Fruit fly (Drosophila melanogaster) whole organism, pupa: ENCODE data around the gene CG34299.
A peak's percentile ranks its signal among the peaks of the same experiment; 100 is the strongest.

Experiments
- CG10348 ChIP-seq: fragments of 200-800 bp; sonication (Bioruptor generic); IDR thresholded peaks from 2 replicates; pipeline ENCODE4 v1.3.6; 2022; ENCODE audit warnings: missing biosample characterization, missing genetic modification characterization
- CG12605 ChIP-seq: fragments of 200-800 bp; sonication (Bioruptor generic); IDR thresholded peaks from 2 replicates; pipeline ENCODE4 v1.3.6; 2022; ENCODE audit warnings: missing biosample characterization, missing genetic modification characterization
- CG13204 ChIP-seq: fragments of 200-800 bp; sonication (Bioruptor generic); optimal IDR thresholded peaks from 2 replicates; lab custom pipeline; 2018; ENCODE audit warnings: missing biosample characterization, mild to moderate bottlenecking, missing genetic modification characterization, moderate library complexity
- CG14655 ChIP-seq: fragments of 200-800 bp; sonication (Bioruptor generic); optimal IDR thresholded peaks from 3 replicates; lab custom pipeline; 2017; ENCODE audit warnings: mild to moderate bottlenecking, missing biosample characterization, missing genetic modification reagents, missing genetic modification characterization
- CG15710 ChIP-seq: fragments of 200-800 bp; sonication (Bioruptor generic); optimal IDR thresholded peaks from 2 replicates; lab custom pipeline; 2018; ENCODE audit warnings: missing biosample characterization, mild to moderate bottlenecking, missing genetic modification characterization, moderate library complexity
- CG17806 ChIP-seq: fragments of 200-800 bp; sonication (Bioruptor generic); optimal IDR thresholded peaks from 2 replicates; lab custom pipeline; 2018; ENCODE audit warnings: missing biosample characterization, mild to moderate bottlenecking, missing genetic modification characterization, moderate library complexity
- CG32121 ChIP-seq: fragments of 200-800 bp; sonication (Bioruptor generic); IDR thresholded peaks from 2 replicates; pipeline ENCODE4 v1.3.6; 2022; ENCODE audit warnings: missing biosample characterization, missing genetic modification characterization
- CG34367 ChIP-seq: fragments of 200-800 bp; sonication (Bioruptor generic); optimal IDR thresholded peaks from 2 replicates; lab custom pipeline; 2018; ENCODE audit warnings: missing biosample characterization, mild to moderate bottlenecking, missing genetic modification characterization
- CG4496 ChIP-seq: fragments of 200-800 bp; sonication (Bioruptor generic); IDR thresholded peaks from 3 replicates; pipeline ENCODE4 v1.3.6; 2022; ENCODE audit warnings: missing biosample characterization, missing genetic modification characterization
- CG8159 ChIP-seq: fragments of 200-800 bp; sonication (Bioruptor generic); optimal IDR thresholded peaks from 3 replicates; lab custom pipeline; 2018; ENCODE audit warnings: missing biosample characterization, mild to moderate bottlenecking, missing genetic modification characterization, moderate library complexity
- CG8301 ChIP-seq: fragments of 200-800 bp; sonication (Bioruptor generic); optimal IDR thresholded peaks from 2 replicates; lab custom pipeline; 2018; ENCODE audit warnings: missing biosample characterization, mild to moderate bottlenecking, missing genetic modification characterization
- CG9948 ChIP-seq: fragments of 200-800 bp; sonication (Bioruptor generic); optimal IDR thresholded peaks from 2 replicates; lab custom pipeline; 2018; ENCODE audit warnings: missing biosample characterization, mild to moderate bottlenecking, missing genetic modification characterization, moderate library complexity
- D1 ChIP-seq: fragments of 200-800 bp; sonication (Bioruptor generic); optimal IDR thresholded peaks from 2 replicates; lab custom pipeline; 2018; ENCODE audit warnings: missing biosample characterization, mild to moderate bottlenecking, missing genetic modification characterization, moderate library complexity
- EcR ChIP-seq: fragments of 200-800 bp; sonication (Bioruptor generic); optimal IDR thresholded peaks from 3 replicates; lab custom pipeline; 2019; ENCODE audit warnings: missing biosample characterization, missing genetic modification characterization, mild to moderate bottlenecking, moderate library complexity, missing genetic modification reagents
- Ets98B ChIP-seq: fragments of 200-800 bp; sonication (Bioruptor generic); IDR thresholded peaks from 2 replicates; pipeline ENCODE4 v1.3.6; 2022; ENCODE audit warnings: missing biosample characterization, missing genetic modification characterization
- Pif1A ChIP-seq: fragments of 200-800 bp; sonication (Bioruptor generic); optimal IDR thresholded peaks from 3 replicates; lab custom pipeline; 2016; ENCODE audit warnings: missing biosample characterization, missing genetic modification characterization
- Pif1B ChIP-seq: fragments of 200-800 bp; sonication (Bioruptor generic); optimal IDR thresholded peaks from 3 replicates; lab custom pipeline; 2016; ENCODE audit warnings: missing biosample characterization, missing genetic modification characterization
- Snoo ChIP-seq: fragments of 200-800 bp; sonication (Bioruptor generic); optimal IDR thresholded peaks from 3 replicates; lab custom pipeline; 2017; ENCODE audit warnings: missing biosample characterization, mild to moderate bottlenecking, missing genetic modification characterization, inconsistent platforms
- fd96Ca ChIP-seq: fragments of 200-800 bp; sonication (Bioruptor generic); IDR thresholded peaks from 3 replicates; pipeline ENCODE4 v1.3.6; 2022; ENCODE audit warnings: missing biosample characterization, missing genetic modification characterization
- gl ChIP-seq: fragments of 200-800 bp; sonication (Bioruptor generic); optimal IDR thresholded peaks from 2 replicates; lab custom pipeline; 2018; ENCODE audit warnings: missing biosample characterization, mild to moderate bottlenecking, missing genetic modification characterization
- rn ChIP-seq: fragments of 200-800 bp; sonication (Bioruptor generic); IDR thresholded peaks from 2 replicates; pipeline ENCODE4 v1.3.6; 2022; ENCODE audit warnings: missing biosample characterization, missing genetic modification characterization

CG34299 gene

dm6 chr3R:30249283-30249682 lies at the start of gene CG34299:
CG34299 (plus strand) TSS chr3R:30249583.
- TF ChIP-seq Pif1B (GFP tag; lab: Kevin White, UChicago) (no peak), CG17806 (tag; lab: Kevin White, UChicago) (no peak), CG34367 (tag; lab: Kevin White, UChicago) (no peak), CG14655 (GFP tag; lab: Kevin White, UChicago) (no peak), CG15710 (no peak), CG12605 (no peak), fd96Ca (GFP tag; lab: Robert Waterston, UW) (no peak), CG8159 (tag; lab: Kevin White, UChicago) (no peak), Ets98B (GFP tag; lab: Robert Waterston, UW) (no peak)

- no peak for TF ChIP-seq CG17806 (tag; lab: Kevin White, UChicago)
- TF ChIP-seq EcR (GFP tag; lab: Kevin White, UChicago) = no peak
- no peak for TF ChIP-seq CG8301
- no peak for TF ChIP-seq CG14655 (GFP tag; lab: Kevin White, UChicago)
- no peak for TF ChIP-seq D1 (tag; lab: Kevin White, UChicago)
- no peak for TF ChIP-seq rn (GFP tag; lab: Robert Waterston, UW)
- TF ChIP-seq CG4496 = no peak
- no peak for TF ChIP-seq Pif1A
- no peak for TF ChIP-seq Ets98B (GFP tag; lab: Robert Waterston, UW)
- TF ChIP-seq CG8159 (tag; lab: Kevin White, UChicago) = no peak
- TF ChIP-seq, all 21 proteins: peak for 0
These were observed 49.2 kb upstream of the CG34299 start for dm6 chr3R:30200091-30200698.

- TF ChIP-seq CG13204 (GFP tag; lab: Kevin White, UChicago) (no peak), CG8301 (no peak), rn (GFP tag; lab: Robert Waterston, UW) (no peak), CG34367 (tag; lab: Kevin White, UChicago) (no peak), CG14655 (GFP tag; lab: Kevin White, UChicago) (no peak), D1 (tag; lab: Kevin White, UChicago) (no peak), Pif1B (GFP tag; lab: Kevin White, UChicago) (no peak), CG9948 (no peak), EcR (GFP tag; lab: Kevin White, UChicago) (no peak), Ets98B (GFP tag; lab: Robert Waterston, UW) (no peak), Pif1A (no peak), CG4496 (no peak), gl (tag; lab: Kevin White, UChicago) (no peak), CG10348 (no peak), CG32121 (GFP tag; lab: Robert Waterston, UW) (no peak), CG15710 (no peak), Snoo (tag; lab: Kevin White, UChicago) (no peak)
These were observed 48.3 kb upstream of the CG34299 start for dm6 chr3R:30201064-30201463.

dm6 chr3R:30202898-30203103 lies 46.6 kb upstream of the CG34299 start, which contains the start of gene CG9743:
CG9743 (minus strand) TSS chr3R:30202998.
- TF ChIP-seq EcR (GFP tag; lab: Kevin White, UChicago) (no peak), CG12605 (no peak)

dm6 chr3R:30203104-30203986 lies 46.0 kb upstream of the CG34299 start:
- TF ChIP-seq EcR (GFP tag; lab: Kevin White, UChicago) = peak; percentile 24
- TF ChIP-seq Ets98B (GFP tag; lab: Robert Waterston, UW) = peak; percentile 83
- peak; percentile 84 for TF ChIP-seq fd96Ca (GFP tag; lab: Robert Waterston, UW)
- peak; percentile 68 for TF ChIP-seq CG9948
- peak; percentile 78 for TF ChIP-seq CG10348
- peak; percentile 81 for TF ChIP-seq CG8301
- TF ChIP-seq CG13204 (GFP tag; lab: Kevin White, UChicago) = no peak
- TF ChIP-seq CG12605 = peak; percentile 65; the same call in 1 of the 2 replicates
- TF ChIP-seq gl (tag; lab: Kevin White, UChicago) = peak; percentile 50
- TF ChIP-seq CG4496 = peak; percentile 80
- TF ChIP-seq CG34367 (tag; lab: Kevin White, UChicago) = peak; percentile 30
- peak; percentile 79 for TF ChIP-seq Pif1A
- TF ChIP-seq D1 (tag; lab: Kevin White, UChicago) = no peak
- TF ChIP-seq Snoo (tag; lab: Kevin White, UChicago) = peak; percentile 25
- TF ChIP-seq CG15710 = peak; percentile 57
- TF ChIP-seq Pif1B (GFP tag; lab: Kevin White, UChicago) = peak; percentile 77
- TF ChIP-seq CG17806 (tag; lab: Kevin White, UChicago) = peak; percentile 67
- peak; percentile 74 for TF ChIP-seq CG8159 (tag; lab: Kevin White, UChicago)
- peak; percentile 81 for TF ChIP-seq CG32121 (GFP tag; lab: Robert Waterston, UW)
- TF ChIP-seq CG14655 (GFP tag; lab: Kevin White, UChicago) = peak; percentile 77
- TF ChIP-seq rn (GFP tag; lab: Robert Waterston, UW) = peak; percentile 57

- no peak for TF ChIP-seq CG32121 (GFP tag; lab: Robert Waterston, UW)
- no peak for TF ChIP-seq rn (GFP tag; lab: Robert Waterston, UW)
- no peak for TF ChIP-seq CG8159 (tag; lab: Kevin White, UChicago)
- no peak for TF ChIP-seq CG4496
These were observed 45.3 kb upstream of the CG34299 start for dm6 chr3R:30204004-30204603.
